Fruit fly (Drosophila melanogaster) whole organism, embryonic: Measurements from ENCODE around the gene ND-PDSW.

Experiments
- Antp ChIP-seq: fragments of 200-800 bp; sonication (Bioruptor generic); optimal IDR thresholded peaks from 3 replicates; lab custom pipeline; 2016; ENCODE audit warnings: missing biosample characterization, missing genetic modification characterization
- Awh ChIP-seq: fragments of 200-800 bp; sonication (Bioruptor generic); IDR thresholded peaks from 2 replicates; pipeline ENCODE4, ENCODE4 v1.3.6; 2022; ENCODE audit warnings: missing biosample characterization, missing genetic modification characterization
- CG10366 ChIP-seq: fragments of 200-800 bp; sonication (Bioruptor generic); IDR thresholded peaks from 2 replicates; pipeline ENCODE4 v1.3.6; 2022; ENCODE audit warnings: missing biosample characterization, missing genetic modification characterization
- CG10565 ChIP-seq: fragments of 200-800 bp; sonication (Bioruptor generic); optimal IDR thresholded peaks from 3 replicates; lab custom pipeline; 2016; ENCODE audit warnings: missing biosample characterization, mild to moderate bottlenecking, missing genetic modification characterization
- CG11085 ChIP-seq: fragments of 200-800 bp; sonication (Bioruptor generic); IDR thresholded peaks from 2 replicates; pipeline ENCODE4 v1.3.6; 2022; ENCODE audit warnings: missing biosample characterization, missing genetic modification characterization
- CG11398 ChIP-seq: fragments of 200-800 bp; sonication (Bioruptor generic); optimal IDR thresholded peaks from 2 replicates; lab custom pipeline; 2016; ENCODE audit warnings: missing biosample characterization, missing genetic modification characterization
- CG1233 ChIP-seq: fragments of 200-800 bp; sonication (Bioruptor generic); optimal IDR thresholded peaks from 4 replicates; lab custom pipeline; 2018; ENCODE audit warnings: missing biosample characterization, mild to moderate bottlenecking, missing genetic modification characterization
- CG12744 ChIP-seq: fragments of 200-800 bp; sonication (Bioruptor generic); optimal IDR thresholded peaks from 2 replicates; lab custom pipeline; 2016; ENCODE audit warnings: missing biosample characterization, missing genetic modification characterization
- CG13296 ChIP-seq: fragments of 200-800 bp; sonication (Bioruptor generic); optimal IDR thresholded peaks from 3 replicates; lab custom pipeline; 2018; ENCODE audit warnings: missing biosample characterization, mild to moderate bottlenecking, missing genetic modification characterization
- CG15269 ChIP-seq: fragments of 200-800 bp; sonication (Bioruptor generic); optimal IDR thresholded peaks from 2 replicates; lab custom pipeline; 2018; ENCODE audit warnings: missing biosample characterization, mild to moderate bottlenecking, missing genetic modification characterization, moderate library complexity
- CG17328 ChIP-seq: fragments of 200-800 bp; sonication (Bioruptor generic); IDR thresholded peaks from 2 replicates; pipeline ENCODE4 v1.3.6; 2022; ENCODE audit warnings: missing biosample characterization, missing genetic modification characterization
- CG17612 ChIP-seq: fragments of 200-800 bp; sonication (Bioruptor generic); IDR thresholded peaks from 2 replicates; pipeline ENCODE4 v1.3.6; 2022; ENCODE audit warnings: missing biosample characterization, missing genetic modification characterization
- CG18599 ChIP-seq: fragments of 200-800 bp; sonication (Bioruptor generic); optimal IDR thresholded peaks from 3 replicates; lab custom pipeline; 2017; ENCODE audit warnings: missing biosample characterization, missing genetic modification characterization, mild to moderate bottlenecking, moderate library complexity, missing genetic modification reagents
- CG32772 ChIP-seq: fragments of 200-800 bp; sonication (Bioruptor generic); IDR thresholded peaks from 2 replicates; pipeline ENCODE4 v1.3.6; 2022; ENCODE audit warnings: missing biosample characterization, missing genetic modification characterization
- CG3281 ChIP-seq: fragments of 200-800 bp; sonication (Bioruptor generic); optimal IDR thresholded peaks from 3 replicates; lab custom pipeline; 2017; ENCODE audit warnings: missing biosample characterization, mild to moderate bottlenecking, missing genetic modification characterization
- CG3407 ChIP-seq: fragments of 200-800 bp; sonication (Bioruptor generic); optimal IDR thresholded peaks from 2 replicates; lab custom pipeline; 2018; ENCODE audit warnings: missing biosample characterization, mild to moderate bottlenecking, missing genetic modification characterization
- CG3838 ChIP-seq: fragments of 200-800 bp; sonication (Bioruptor generic); optimal IDR thresholded peaks from 3 replicates; lab custom pipeline; 2016; ENCODE audit warnings: missing biosample characterization, missing genetic modification characterization
- CG4424 ChIP-seq: fragments of 200-800 bp; sonication (Bioruptor generic); optimal IDR thresholded peaks from 3 replicates; lab custom pipeline; 2016; ENCODE audit warnings: missing biosample characterization, missing genetic modification characterization
- CG7556 ChIP-seq: fragments of 200-800 bp; sonication (Bioruptor generic); optimal IDR thresholded peaks from 2 replicates; lab custom pipeline; 2017; ENCODE audit warnings: missing biosample characterization, mild to moderate bottlenecking, missing genetic modification characterization
- CG7928 ChIP-seq: fragments of 200-800 bp; sonication (Bioruptor generic); optimal IDR thresholded peaks from 2 replicates; lab custom pipeline; 2017; ENCODE audit warnings: missing biosample characterization, mild to moderate bottlenecking, missing genetic modification characterization
- CG8089 ChIP-seq: fragments of 200-800 bp; sonication (Bioruptor generic); optimal IDR thresholded peaks from 3 replicates; lab custom pipeline; 2016; ENCODE audit warnings: missing biosample characterization, missing genetic modification characterization
- CG8290 ChIP-seq, 3 experiments: fragments of 200-800 bp; sonication (Bioruptor generic); optimal IDR thresholded peaks; 2 replicates each; lab custom pipeline; 2016 to 2019; ENCODE audit warnings: missing biosample characterization in 3 of 3, missing genetic modification characterization in 3 of 3, mild to moderate bottlenecking in 2 of 3, moderate library complexity in 1 of 3
- CG8924 ChIP-seq: fragments of 200-800 bp; optimal IDR thresholded peaks from 3 replicates; lab custom pipeline; 2019; ENCODE audit warnings: missing biosample characterization, mild to moderate bottlenecking, missing genetic modification characterization, moderate library complexity
- CG9817 ChIP-seq: fragments of 200-800 bp; sonication (Bioruptor generic); optimal IDR thresholded peaks from 2 replicates; lab custom pipeline; 2018; ENCODE audit warnings: missing biosample characterization, mild to moderate bottlenecking, missing genetic modification characterization, moderate library complexity
- CG9876 ChIP-seq: fragments of 200-800 bp; sonication (Bioruptor generic); optimal IDR thresholded peaks from 2 replicates; lab custom pipeline; 2016; ENCODE audit warnings: missing biosample characterization, missing genetic modification characterization
- Dll ChIP-seq: fragments of 200-800 bp; sonication (Bioruptor generic); IDR thresholded peaks from 4 replicates; pipeline ENCODE4 v1.3.6; 2022; ENCODE audit warnings: missing biosample characterization, missing genetic modification characterization; ENCODE audit not compliant: partially characterized antibody
- Dref ChIP-seq: fragments of 200-800 bp; sonication (Bioruptor generic); IDR thresholded peaks from 2 replicates; pipeline ENCODE4 v1.3.6; 2022; ENCODE audit warnings: missing biosample characterization, missing genetic modification characterization
- ERR ChIP-seq: fragments of 200-800 bp; sonication (Bioruptor generic); optimal IDR thresholded peaks from 2 replicates; lab custom pipeline; 2016; ENCODE audit warnings: missing biosample characterization, missing genetic modification characterization
- Hr3 ChIP-seq: fragments of 200-800 bp; sonication (Bioruptor generic); optimal IDR thresholded peaks from 3 replicates; lab custom pipeline; 2016; ENCODE audit warnings: missing biosample characterization, missing genetic modification characterization
- Med ChIP-seq: fragments of 200-800 bp; sonication (Bioruptor generic); peaks from one replicate; lab custom pipeline; 2016; ENCODE audit warnings: missing biosample characterization, missing genetic modification characterization, mild to moderate bottlenecking, inconsistent platforms, moderate library complexity
- Nf-YA ChIP-seq: fragments of 200-800 bp; sonication (Bioruptor generic); IDR thresholded peaks from 2 replicates; pipeline ENCODE4 v1.3.6; 2022; ENCODE audit warnings: missing biosample characterization, missing genetic modification characterization
- NfI ChIP-seq: fragments of 200-800 bp; sonication (Bioruptor generic); optimal IDR thresholded peaks from 3 replicates; lab custom pipeline; 2018; ENCODE audit warnings: missing biosample characterization, mild to moderate bottlenecking, missing genetic modification characterization, moderate library complexity
- Oaz ChIP-seq: fragments of 200-800 bp; sonication (Bioruptor generic); IDR thresholded peaks from 2 replicates; pipeline ENCODE4 v1.3.6; 2022; ENCODE audit warnings: missing biosample characterization, missing genetic modification characterization
- Sox102F ChIP-seq: fragments of 200-800 bp; sonication (Bioruptor generic); optimal IDR thresholded peaks from 2 replicates; lab custom pipeline; 2018; ENCODE audit warnings: missing biosample characterization, mild to moderate bottlenecking, missing genetic modification characterization, moderate library complexity
- Usf ChIP-seq: fragments of 200-800 bp; sonication (Bioruptor generic); optimal IDR thresholded peaks from 2 replicates; lab custom pipeline; 2017; ENCODE audit warnings: missing genotype, missing biosample characterization, missing genetic modification characterization
- ab ChIP-seq: fragments of 200-800 bp; sonication (Bioruptor generic); optimal IDR thresholded peaks from 2 replicates; lab custom pipeline; 2016; ENCODE audit warnings: missing biosample characterization, missing genetic modification characterization
- caup ChIP-seq: fragments of 200-800 bp; sonication (Bioruptor generic); optimal IDR thresholded peaks from 3 replicates; lab custom pipeline; 2017; ENCODE audit warnings: missing biosample characterization, mild to moderate bottlenecking, missing genetic modification characterization, moderate library complexity; ENCODE audit not compliant: severe bottlenecking
- dimm ChIP-seq: fragments of 200-800 bp; sonication (Bioruptor generic); IDR thresholded peaks from 2 replicates; pipeline ENCODE4 v1.3.6; 2022; ENCODE audit warnings: missing biosample characterization, missing genetic modification characterization
- disco-r ChIP-seq: fragments of 200-800 bp; sonication (Bioruptor generic); optimal IDR thresholded peaks from 2 replicates; lab custom pipeline; 2016; ENCODE audit warnings: missing biosample characterization, missing genetic modification characterization
- grau ChIP-seq: fragments of 200-800 bp; optimal IDR thresholded peaks from 3 replicates; lab custom pipeline; 2019; ENCODE audit warnings: missing biosample characterization, mild to moderate bottlenecking, missing genetic modification characterization, moderate library complexity
- inv ChIP-seq: fragments of 200-800 bp; sonication (Bioruptor generic); IDR thresholded peaks from 2 replicates; pipeline ENCODE4 v1.3.6; 2022; ENCODE audit warnings: missing biosample characterization, missing genetic modification characterization; ENCODE audit not compliant: partially characterized antibody
- lilli ChIP-seq: fragments of 200-800 bp; sonication (Bioruptor generic); optimal IDR thresholded peaks from 3 replicates; lab custom pipeline; 2016; ENCODE audit warnings: missing biosample characterization, missing genetic modification characterization
- prd ChIP-seq, 3 experiments: fragments of >200 bp in 2 of 3; fragments of 200-800 bp in 1 of 3; sonication (Bioruptor generic) in 1 of 3; optimal IDR thresholded peaks in 2 of 3; IDR thresholded peaks in 1 of 3; 2 replicates in 2 of 3; 3 replicates in 1 of 3; pipeline versions ENCODE4 v1.3.6 to Lab custom; 2017 to 2022; ENCODE audit warnings: missing biosample characterization in 1 of 3, missing genetic modification characterization in 1 of 3
- scrt ChIP-seq: fragments of 200-800 bp; sonication (Bioruptor generic); optimal IDR thresholded peaks from 2 replicates; lab custom pipeline; 2018; ENCODE audit warnings: missing biosample characterization, mild to moderate bottlenecking, missing genetic modification characterization, moderate library complexity
- sens-2 ChIP-seq: fragments of 200-800 bp; sonication (Bioruptor generic); IDR thresholded peaks from 2 replicates; pipeline ENCODE4 v1.3.6; 2022; ENCODE audit warnings: missing biosample characterization, missing genetic modification characterization
- seq ChIP-seq: fragments of 200-800 bp; sonication (Bioruptor generic); IDR thresholded peaks from 2 replicates; pipeline ENCODE4 v1.3.6; 2022; ENCODE audit warnings: missing biosample characterization, missing genetic modification characterization
- sisA ChIP-seq: fragments of 200-800 bp; sonication (Bioruptor generic); IDR thresholded peaks from 2 replicates; pipeline ENCODE4 v1.3.6; 2022; ENCODE audit warnings: missing biosample characterization, missing genetic modification characterization
- z ChIP-seq: fragments of 200-800 bp; sonication (Bioruptor generic); IDR thresholded peaks from 3 replicates; pipeline ENCODE4 v1.3.6; 2022; ENCODE audit warnings: missing biosample characterization, missing genetic modification characterization
- zfh2 ChIP-seq: fragments of 200-800 bp; sonication (Bioruptor generic); optimal IDR thresholded peaks from 2 replicates; lab custom pipeline; 2016; ENCODE audit warnings: missing biosample characterization, missing genetic modification characterization

The ND-PDSW gene

DNA sequence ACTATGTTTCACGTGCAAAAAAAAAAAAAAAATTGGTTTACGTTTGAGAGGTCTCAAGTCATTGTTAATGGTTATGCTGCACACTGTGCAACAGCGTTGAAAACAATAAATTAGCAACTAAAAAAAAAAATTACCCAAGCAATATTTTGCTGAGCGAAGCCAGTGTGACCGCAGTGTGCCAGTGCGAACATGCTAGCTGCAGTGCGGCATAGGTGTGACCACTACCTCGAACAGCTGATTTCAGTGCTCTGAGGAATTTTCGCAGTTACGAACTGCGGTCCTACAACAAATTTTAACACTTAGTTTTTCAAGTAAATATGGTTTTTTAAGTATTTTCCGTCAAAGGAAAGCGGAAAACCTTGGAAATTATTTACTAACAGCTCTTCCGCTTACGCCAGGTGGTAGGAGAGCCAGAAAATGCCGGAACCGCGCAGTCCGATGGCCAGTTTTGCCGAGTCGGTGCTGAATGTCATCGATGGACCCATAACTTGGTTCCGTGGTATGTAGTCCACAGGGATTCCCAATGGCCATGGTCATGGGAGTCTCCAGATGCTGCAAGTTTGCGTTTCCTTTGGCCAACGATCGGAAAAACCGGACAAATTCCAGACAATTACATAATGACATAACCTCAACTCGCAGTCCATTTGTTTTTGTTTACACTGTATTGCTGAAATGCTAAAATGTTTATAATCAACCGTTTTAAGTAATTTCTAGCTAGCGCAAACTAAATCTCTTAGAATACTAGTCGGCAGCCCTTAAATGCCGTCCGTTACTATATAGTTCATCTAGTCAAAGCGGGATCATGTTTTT lies at the start of gene ND-PDSW, which contains the start of gene msl-2 (continued):
- TF ChIP-seq prd (optimal IDR thresholded peaks at IDR 0.05; lab: Kevin White, UChicago) (no peak), prd (GFP tag; IDR thresholded peaks at IDR 0.05; lab: Robert Waterston, UW) (no peak), CG10565 (GFP tag; lab: Kevin White, UChicago) (no peak), CG4424 (GFP tag; lab: Kevin White, UChicago) (no peak), CG18599 (GFP tag; lab: Kevin White, UChicago) (no peak), z (GFP tag; lab: Robert Waterston, UW) (no peak), lilli (GFP tag; lab: Kevin White, UChicago) (no peak), CG15269 (tag; lab: Kevin White, UChicago) (no peak), CG11398 (GFP tag; lab: Kevin White, UChicago) (no peak), CG9817 (no peak), zfh2 (GFP tag; lab: Kevin White, UChicago) (no peak), Nf-YA (GFP tag; lab: Robert Waterston, UW) (no peak), inv (no peak), Oaz (GFP tag; lab: Robert Waterston, UW) (no peak), Dll (GFP tag; lab: Robert Waterston, UW) (no peak), CG17612 (GFP tag; lab: Robert Waterston, UW) (no peak), CG1233 (no peak), Sox102F (no peak), CG7556 (GFP tag; lab: Kevin White, UChicago) (no peak), CG3281 (GFP tag; lab: Kevin White, UChicago) (no peak), CG13296 (GFP tag; lab: Kevin White, UChicago) (no peak), seq (GFP tag; lab: Robert Waterston, UW) (no peak), ab (no peak), Dref (GFP tag; lab: Robert Waterston, UW) (peak; percentile 33; the same call in 1 of the 2 replicates), CG32772 (GFP tag; lab: Robert Waterston, UW) (0 out of 2 replicates have a peak, but pooled peaks have one; percentile 25), Hr3 (GFP tag; lab: Kevin White, UChicago) (no peak), grau (tag; lab: Kevin White, UChicago) (no peak), CG8089 (GFP tag; lab: Kevin White, UChicago) (no peak), dimm (GFP tag; lab: Robert Waterston, UW) (no peak), Med (GFP tag; lab: Kevin White, UChicago) (peak; percentile 80), Awh (GFP tag; lab: Robert Waterston, UW) (no peak), CG11085 (GFP tag; lab: Robert Waterston, UW) (no peak), Antp (GFP tag; lab: Kevin White, UChicago) (no peak), CG9876 (GFP tag; lab: Kevin White, UChicago) (no peak), sisA (GFP tag; lab: Robert Waterston, UW) (no peak), CG10366 (GFP tag; lab: Robert Waterston, UW) (no peak), CG8290 (GFP tag; optimal IDR thresholded peaks at IDR 0.05; lab: Kevin White, UChicago) (no peak), CG8290 (tag; optimal IDR thresholded peaks at IDR 0.05; lab: Kevin White, UChicago) (no peak), CG12744 (no peak), sens-2 (GFP tag; lab: Robert Waterston, UW) (no peak), NfI (no peak), CG17328 (no peak), CG3838 (GFP tag; lab: Kevin White, UChicago) (no peak), CG7928 (GFP tag; lab: Kevin White, UChicago) (no peak), CG8924 (tag; lab: Kevin White, UChicago) (peak; percentile 35), caup (GFP tag; lab: Kevin White, UChicago) (no peak), Usf (no peak), scrt (no peak), disco-r (GFP tag; lab: Kevin White, UChicago) (no peak), ERR (no peak), CG3407 (GFP tag; lab: Kevin White, UChicago) (no peak)
